Worm (Caenorhabditis elegans) whole organism, L2 larva: Measurements from ENCODE around the gene pdhk-2.
A peak's percentile ranks its signal among the peaks of the same experiment; 100 is the strongest.

Experiments
- C34F6.9 ChIP-seq: fragments of 150-350 bp; optimal IDR thresholded peaks from 2 replicates; lab custom pipeline; 2014; ENCODE audit warnings: missing biosample characterization, missing genetic modification characterization
- F13H6.1 ChIP-seq: sonication (generic microtip); optimal IDR thresholded peaks from 2 replicates; lab custom pipeline; 2016; ENCODE audit warnings: missing genetic modification characterization, missing compliant biosample characterization
- R02D3.7 ChIP-seq: fragments of 150-350 bp; optimal IDR thresholded peaks from 2 replicates; lab custom pipeline; 2014; ENCODE audit warnings: missing biosample characterization, missing genetic modification characterization
- Y55F3AM.14 ChIP-seq: fragments of 200-800 bp; sonication (Bioruptor generic); optimal IDR thresholded peaks from 2 replicates; lab custom pipeline; 2018; ENCODE audit warnings: mild to moderate bottlenecking, missing genetic modification characterization, missing compliant biosample characterization
- ZK546.5 ChIP-seq: sonication (generic microtip); optimal IDR thresholded peaks from 2 replicates; lab custom pipeline; 2017; ENCODE audit warnings: missing biosample characterization, missing genetic modification characterization
- alr-1 ChIP-seq: fragments of 150-350 bp; optimal IDR thresholded peaks from 2 replicates; lab custom pipeline; 2014; ENCODE audit warnings: missing biosample characterization, missing genetic modification characterization
- aly-2 ChIP-seq: fragments of 150-350 bp; optimal IDR thresholded peaks from 2 replicates; lab custom pipeline; 2014; ENCODE audit warnings: missing biosample characterization, missing genetic modification characterization
- ama-1 ChIP-seq: fragments of 150-350 bp; optimal IDR thresholded peaks from 2 replicates; lab custom pipeline; 2018; ENCODE audit warnings: inconsistent platforms
- blmp-1 ChIP-seq: sonication (generic microtip); optimal IDR thresholded peaks from 2 replicates; lab custom pipeline; 2017; ENCODE audit warnings: missing genetic modification characterization, mild to moderate bottlenecking, missing compliant biosample characterization, antibody characterized with exemption, moderate library complexity; ENCODE audit not compliant: insufficient read depth
- ceh-16 ChIP-seq: fragments of 150-350 bp; optimal IDR thresholded peaks from 2 replicates; lab custom pipeline; 2014; ENCODE audit warnings: missing biosample characterization, missing genetic modification characterization
- ceh-82 ChIP-seq: fragments of 150-350 bp; optimal IDR thresholded peaks from 2 replicates; lab custom pipeline; 2014; ENCODE audit warnings: missing biosample characterization, missing genetic modification characterization
- crh-2 ChIP-seq: sonication (generic microtip); optimal IDR thresholded peaks from 2 replicates; lab custom pipeline; 2017; ENCODE audit warnings: missing biosample characterization, missing genetic modification characterization
- dmd-4 ChIP-seq: sonication (generic microtip); optimal IDR thresholded peaks from 2 replicates; lab custom pipeline; 2017; ENCODE audit warnings: missing biosample characterization, missing genetic modification characterization
- egl-27 ChIP-seq: sonication (generic microtip); optimal IDR thresholded peaks from 3 replicates; lab custom pipeline; 2017; ENCODE audit warnings: missing biosample characterization, missing genetic modification reagents, missing genetic modification characterization
- elt-1 ChIP-seq: fragments of 150-350 bp; optimal IDR thresholded peaks from 2 replicates; lab custom pipeline; 2014; ENCODE audit warnings: missing biosample characterization, missing genetic modification characterization
- elt-3 ChIP-seq: sonication (generic microtip); optimal IDR thresholded peaks from 2 replicates; lab custom pipeline; 2017; ENCODE audit warnings: missing biosample characterization, missing genetic modification characterization
- fos-1 ChIP-seq: fragments of 150-350 bp; optimal IDR thresholded peaks from 2 replicates; lab custom pipeline; 2014; ENCODE audit warnings: missing biosample characterization, missing genetic modification characterization
- gmeb-1 ChIP-seq: fragments of 150-350 bp; optimal IDR thresholded peaks from 2 replicates; lab custom pipeline; 2014; ENCODE audit warnings: missing biosample characterization, missing genetic modification characterization
- lin-11 ChIP-seq: fragments of 150-350 bp; sonication (generic microtip); optimal IDR thresholded peaks from 2 replicates; lab custom pipeline; 2014; ENCODE audit warnings: missing biosample characterization, missing genetic modification characterization, inconsistent platforms, mixed read lengths
- lin-13 ChIP-seq: fragments of 150-350 bp; optimal IDR thresholded peaks from 2 replicates; lab custom pipeline; 2014; ENCODE audit warnings: missing biosample characterization, missing genetic modification reagents, missing genetic modification characterization
- lin-39 ChIP-seq: fragments of 150-350 bp; optimal IDR thresholded peaks from 2 replicates; lab custom pipeline; 2014; ENCODE audit warnings: missing biosample characterization, missing genetic modification reagents, missing genetic modification characterization
- lsy-2 ChIP-seq, 2 experiments: fragments of 150-350 bp in 1 of 2; sonication (generic microtip) in 1 of 2; optimal IDR thresholded peaks; 2 replicates each; lab custom pipeline; 2014 to 2017; ENCODE audit warnings: missing biosample characterization in 2 of 2, missing genetic modification characterization in 2 of 2
- mab-5 ChIP-seq: fragments of 150-350 bp; optimal IDR thresholded peaks from 2 replicates; lab custom pipeline; 2014; ENCODE audit warnings: missing biosample characterization, missing genetic modification characterization
- mbf-1 ChIP-seq: sonication (generic microtip); optimal IDR thresholded peaks from 2 replicates; lab custom pipeline; 2017; ENCODE audit warnings: missing biosample characterization, missing genetic modification characterization
- mdl-1 ChIP-seq, 2 experiments: fragments of 150-350 bp in 1 of 2; sonication (generic microtip) in 1 of 2; optimal IDR thresholded peaks; 2 replicates each; lab custom pipeline; 2017; ENCODE audit warnings: missing biosample characterization in 2 of 2, missing genetic modification characterization in 2 of 2
- nhr-10 ChIP-seq: sonication (generic microtip); optimal IDR thresholded peaks from 2 replicates; lab custom pipeline; 2017; ENCODE audit warnings: missing biosample characterization, missing genetic modification characterization
- nhr-11 ChIP-seq: fragments of 150-350 bp; optimal IDR thresholded peaks from 2 replicates; lab custom pipeline; 2014; ENCODE audit warnings: missing biosample characterization, missing genetic modification characterization
- nhr-12 ChIP-seq: fragments of 150-350 bp; optimal IDR thresholded peaks from 2 replicates; lab custom pipeline; 2014; ENCODE audit warnings: missing biosample characterization, missing genetic modification characterization
- nhr-129 ChIP-seq: fragments of 150-350 bp; optimal IDR thresholded peaks from 2 replicates; lab custom pipeline; 2014; ENCODE audit warnings: missing biosample characterization, missing genetic modification characterization
- nhr-21 ChIP-seq: fragments of 150-350 bp; optimal IDR thresholded peaks from 2 replicates; lab custom pipeline; 2014; ENCODE audit warnings: missing biosample characterization, missing genetic modification characterization
- nhr-23 ChIP-seq: fragments of 150-350 bp; optimal IDR thresholded peaks from 2 replicates; lab custom pipeline; 2014; ENCODE audit warnings: missing biosample characterization, missing genetic modification reagents, missing genetic modification characterization
- nhr-237 ChIP-seq: fragments of 150-350 bp; optimal IDR thresholded peaks from 2 replicates; lab custom pipeline; 2014; ENCODE audit warnings: missing biosample characterization, missing genetic modification characterization
- nhr-25 ChIP-seq: fragments of 150-350 bp; sonication (generic microtip); optimal IDR thresholded peaks from 3 replicates; lab custom pipeline; 2014; ENCODE audit warnings: missing biosample characterization, missing genetic modification characterization
- nhr-6 ChIP-seq: fragments of 150-350 bp; optimal IDR thresholded peaks from 2 replicates; lab custom pipeline; 2014; ENCODE audit warnings: missing biosample characterization, missing genetic modification characterization
- nhr-77 ChIP-seq: fragments of 150-350 bp; optimal IDR thresholded peaks from 2 replicates; lab custom pipeline; 2014; ENCODE audit warnings: missing biosample characterization, missing genetic modification characterization
- peb-1 ChIP-seq: fragments of 150-350 bp; optimal IDR thresholded peaks from 2 replicates; lab custom pipeline; 2014; ENCODE audit warnings: missing biosample characterization, missing genetic modification characterization
- sem-4 ChIP-seq: fragments of 150-350 bp; optimal IDR thresholded peaks from 2 replicates; lab custom pipeline; 2014; ENCODE audit warnings: missing biosample characterization, missing genetic modification reagents, missing genetic modification characterization
- skn-1 ChIP-seq: sonication (generic microtip); optimal IDR thresholded peaks from 2 replicates; lab custom pipeline; 2017; ENCODE audit warnings: missing biosample characterization, missing genetic modification characterization
- sma-3 ChIP-seq: sonication (generic microtip); optimal IDR thresholded peaks from 2 replicates; lab custom pipeline; 2016; ENCODE audit warnings: missing genetic modification reagents, missing genetic modification characterization, missing compliant biosample characterization
- sma-9 ChIP-seq, 2 experiments: fragments of 150-350 bp in 1 of 2; sonication (generic microtip) in 1 of 2; optimal IDR thresholded peaks; 2 replicates each; lab custom pipeline; 2014 to 2016; ENCODE audit warnings: missing genetic modification characterization in 2 of 2, mild to moderate bottlenecking in 1 of 2, missing biosample characterization in 1 of 2, missing compliant biosample characterization in 1 of 2, missing genetic modification reagents in 1 of 2, moderate library complexity in 1 of 2
- snpc-4 ChIP-seq: fragments of 150-350 bp; optimal IDR thresholded peaks from 2 replicates; lab custom pipeline; 2014; ENCODE audit warnings: missing biosample characterization, missing genetic modification characterization
- unc-39 ChIP-seq: fragments of 150-350 bp; optimal IDR thresholded peaks from 2 replicates; lab custom pipeline; 2014; ENCODE audit warnings: missing biosample characterization, missing genetic modification characterization
- unc-55 ChIP-seq: fragments of 150-350 bp; sonication (generic microtip); optimal IDR thresholded peaks from 3 replicates; lab custom pipeline; 2014; ENCODE audit warnings: missing biosample characterization, missing genetic modification reagents, missing genetic modification characterization
- unc-62 ChIP-seq: fragments of 150-350 bp; optimal IDR thresholded peaks from 2 replicates; lab custom pipeline; 2014; ENCODE audit warnings: missing biosample characterization, missing genetic modification reagents, missing genetic modification characterization
- zag-1 ChIP-seq: fragments of 150-350 bp; optimal IDR thresholded peaks from 2 replicates; lab custom pipeline; 2014; ENCODE audit warnings: missing biosample characterization, missing genetic modification characterization
- ztf-1 ChIP-seq: fragments of 200-800 bp; sonication (Bioruptor generic); conservative IDR thresholded peaks from 2 replicates; pipeline ENCODE4 v1.3.6; 2022; ENCODE audit warnings: missing genetic modification characterization, missing compliant biosample characterization
- ztf-11 ChIP-seq: sonication (generic microtip); optimal IDR thresholded peaks from 2 replicates; lab custom pipeline; 2017; ENCODE audit warnings: missing biosample characterization, missing genetic modification characterization
- ztf-4 ChIP-seq: fragments of 150-350 bp; optimal IDR thresholded peaks from 2 replicates; lab custom pipeline; 2014; ENCODE audit warnings: missing biosample characterization, missing genetic modification characterization

Gene pdhk-2

DNA sequence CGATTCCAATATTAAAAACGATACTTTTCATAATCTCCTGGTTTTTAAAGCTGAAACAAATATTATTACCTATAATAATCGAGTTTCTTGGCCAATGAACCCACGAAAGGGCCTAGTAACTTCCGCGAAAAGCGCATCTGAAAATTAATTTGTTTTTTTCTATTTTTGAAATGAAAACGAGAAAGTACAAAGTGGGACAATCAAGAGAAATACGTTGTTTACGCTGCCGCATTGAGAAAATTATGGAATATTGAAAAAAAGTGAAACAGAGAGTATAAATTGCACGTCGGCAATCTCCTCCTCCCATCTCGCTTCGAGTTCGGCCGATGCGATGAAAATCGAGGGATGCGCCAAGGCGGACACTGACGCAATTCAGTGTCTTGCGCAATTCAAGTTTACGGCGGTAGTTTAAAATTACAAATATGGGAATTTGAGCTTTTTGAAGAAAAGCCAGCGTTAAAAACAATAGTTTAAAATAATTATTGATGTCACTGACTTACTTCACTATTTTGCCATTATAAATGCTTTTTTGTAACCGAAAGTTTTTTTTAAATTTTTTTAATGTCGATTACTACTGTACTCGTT is at the start of gene pdhk-2:
pdhk-2 (minus strand) TSS at position 137 of the 585 bp plus-strand sequence.
- peak; percentile 94 for TF ChIP-seq F13H6.1
- TF ChIP-seq ztf-4 (tag; lab: Kevin White, UChicago): peak; percentile 90
- peak; percentile 89 for TF ChIP-seq fos-1 (tag; lab: Kevin White, UChicago)
- TF ChIP-seq ama-1 (lab: Kevin White, UChicago): peak; percentile 45
- peak; percentile 98 for TF ChIP-seq C34F6.9
- peak; percentile 91 for TF ChIP-seq zag-1 (tag; lab: Kevin White, UChicago)
- TF ChIP-seq nhr-77: peak; percentile 85
- no peak for TF ChIP-seq ztf-1 (GFP tag; lab: Robert Waterston, UW)
- peak; percentile 75 for TF ChIP-seq nhr-10
- TF ChIP-seq dmd-4 (tag; lab: Kevin White, UChicago): no peak
- peak; percentile 89 for TF ChIP-seq nhr-21 (tag; lab: Kevin White, UChicago)
- no peak for TF ChIP-seq nhr-237
- TF ChIP-seq unc-39 (tag; lab: Kevin White, UChicago): no peak
- TF ChIP-seq aly-2: no peak
- TF ChIP-seq unc-62 (GFP tag; lab: Kevin White, UChicago): peak; percentile 57
- TF ChIP-seq nhr-129: peak; percentile 92
- peak; percentile 8 for TF ChIP-seq nhr-12 (tag; lab: Kevin White, UChicago)
- TF ChIP-seq peb-1 (tag; lab: Kevin White, UChicago): no peak
- no peak for TF ChIP-seq lin-39 (tag; lab: Kevin White, UChicago)
- peak; percentile 75 for TF ChIP-seq nhr-6 (tag; lab: Kevin White, UChicago)
- TF ChIP-seq alr-1 (tag; lab: Kevin White, UChicago): no peak
- TF ChIP-seq sem-4 (tag; lab: Kevin White, UChicago): peak; percentile 90
- peak; percentile 92 to 96 for TF ChIP-seq lsy-2 (tag; optimal IDR thresholded peaks at IDR 0.05; lab: Kevin White, UChicago)
- TF ChIP-seq mab-5 (tag; lab: Kevin White, UChicago): peak; percentile 92
- TF ChIP-seq elt-1: no peak
- peak; percentile 65 for TF ChIP-seq Y55F3AM.14 (GFP tag; lab: Kevin White, UChicago)
- TF ChIP-seq elt-3 (tag; lab: Kevin White, UChicago): no peak
- TF ChIP-seq sma-9 (GFP tag; optimal IDR thresholded peaks at IDR 0.05; lab: Kevin White, UChicago): peak; percentile 95
- no peak for TF ChIP-seq sma-9 (tag; optimal IDR thresholded peaks at IDR 0.05; lab: Kevin White, UChicago)
- TF ChIP-seq ZK546.5: peak; percentile 64
- TF ChIP-seq mbf-1: no peak
- TF ChIP-seq ceh-16 (tag; lab: Kevin White, UChicago): peak; percentile 92
- TF ChIP-seq egl-27 (tag; lab: Kevin White, UChicago): peak; percentile 87
- TF ChIP-seq gmeb-1: peak; percentile 99
- no peak for TF ChIP-seq skn-1
- TF ChIP-seq crh-2 (tag; lab: Kevin White, UChicago): peak; percentile 95
- no peak for TF ChIP-seq nhr-11
- peak; percentile 71 for TF ChIP-seq R02D3.7 (tag; lab: Kevin White, UChicago)
- TF ChIP-seq unc-55: peak; percentile 99
- peak; percentile 47 for TF ChIP-seq blmp-1 (tag; lab: Kevin White, UChicago)
- TF ChIP-seq ceh-82 (tag; lab: Kevin White, UChicago): peak; percentile 77
- peak; percentile 93 for TF ChIP-seq sma-3 (GFP tag; lab: Kevin White, UChicago)
- peak; percentile 61 for TF ChIP-seq snpc-4
- TF ChIP-seq nhr-23 (tag; lab: Kevin White, UChicago): no peak
- peak; percentile 92 for TF ChIP-seq lin-11 (tag; lab: Kevin White, UChicago)
- peak; percentile 92 for TF ChIP-seq lin-13
- peak; percentile 93 for TF ChIP-seq nhr-25 (tag; lab: Kevin White, UChicago)
- TF ChIP-seq ztf-11: peak; percentile 43
- TF ChIP-seq mdl-1 (tag; optimal IDR thresholded peaks at IDR 0.05; lab: Kevin White, UChicago): peak in 1 of 2 experiments; percentile 66
